Worm (Caenorhabditis elegans) whole organism, L3 larva: ENCODE data around the gene sgt-1.

Experiments used
- nhr-77 ChIP-seq: fragments of 150-350 bp; optimal IDR thresholded peaks from 2 replicates; lab custom pipeline; 2014; ENCODE audit warnings: missing biosample characterization, missing genetic modification characterization
- snpc-4 ChIP-seq: fragments of 150-350 bp; optimal IDR thresholded peaks from 2 replicates; lab custom pipeline; 2014; ENCODE audit warnings: missing biosample characterization, missing genetic modification characterization
- tbx-2 ChIP-seq: sonication (generic microtip); optimal IDR thresholded peaks from 2 replicates; lab custom pipeline; 2016; ENCODE audit warnings: mild to moderate bottlenecking, missing genetic modification characterization, missing compliant biosample characterization

- TF ChIP-seq nhr-77 (tag; lab: Kevin White, UChicago), result no peak
- TF ChIP-seq snpc-4 (tag; lab: Kevin White, UChicago), result no peak
- TF ChIP-seq tbx-2 (tag; lab: Kevin White, UChicago), result no peak
Measured at ce11 chrII:4925198-4925764, 21.7 kb upstream of the sgt-1 start, which contains the start of gene aagr-2.
